Worm (Caenorhabditis elegans) whole organism, L4 larva: ENCODE data around the gene sth-1.
A peak's percentile ranks its signal among the peaks of the same experiment; 100 is the strongest.

Experiments used
- D1046.2 ChIP-seq: fragments of 200-800 bp; sonication (Bioruptor generic); IDR thresholded peaks from 2 replicates; pipeline ENCODE4 v1.3.6; 2022; ENCODE audit warnings: missing genetic modification characterization, missing compliant biosample characterization
- F10B5.3 ChIP-seq: sonication (generic microtip); optimal IDR thresholded peaks from 2 replicates; lab custom pipeline; 2016; ENCODE audit warnings: mild to moderate bottlenecking, missing genetic modification characterization, missing compliant biosample characterization
- F26F4.8 ChIP-seq: fragments of 200-800 bp; sonication (Bioruptor generic); conservative IDR thresholded peaks from 2 replicates; pipeline ENCODE4 v1.3.6; 2022; ENCODE audit warnings: missing genetic modification characterization, missing compliant biosample characterization
- F44E2.7 ChIP-seq: fragments of 200-800 bp; sonication (Bioruptor generic); IDR thresholded peaks from 2 replicates; pipeline ENCODE4 v2.1.2; 2022; ENCODE audit warnings: missing genetic modification characterization, missing compliant biosample characterization
- R02D3.7 ChIP-seq: fragments of 150-350 bp; sonication (generic microtip); optimal IDR thresholded peaks from 3 replicates; lab custom pipeline; 2014; ENCODE audit warnings: missing biosample characterization, missing genetic modification characterization
- T26A8.4 ChIP-seq: fragments of 200-800 bp; sonication (Bioruptor generic); IDR thresholded peaks from 2 replicates; pipeline ENCODE4 v1.3.6; 2022; ENCODE audit warnings: missing genetic modification characterization, missing compliant biosample characterization
- Y105C5A.15 ChIP-seq: fragments of 200-800 bp; sonication (Bioruptor generic); IDR thresholded peaks from 2 replicates; pipeline ENCODE4 v1.3.6; 2022; ENCODE audit warnings: missing genetic modification characterization, missing compliant biosample characterization
- Y75B8A.6 ChIP-seq: fragments of 200-800 bp; sonication (Bioruptor generic); IDR thresholded peaks from 2 replicates; pipeline ENCODE4 v1.3.6; 2022; ENCODE audit warnings: missing genetic modification reagents, missing genetic modification characterization, missing compliant biosample characterization
- ZK337.2 ChIP-seq: fragments of 200-800 bp; sonication (Bioruptor generic); IDR thresholded peaks from 2 replicates; pipeline ENCODE4 v1.3.6; 2022; ENCODE audit warnings: missing genetic modification reagents, missing genetic modification characterization, missing compliant biosample characterization
- ZK546.5 ChIP-seq, 2 experiments: sonication (generic microtip); optimal IDR thresholded peaks; 2 replicates each; lab custom pipeline; 2017; ENCODE audit warnings: missing biosample characterization in 2 of 2, missing genetic modification characterization in 2 of 2
- aha-1 ChIP-seq: fragments of 150-350 bp; peaks from one replicate; lab custom pipeline; 2014; ENCODE audit warnings: missing biosample characterization, missing genetic modification characterization
- attf-4 ChIP-seq: sonication (generic microtip); optimal IDR thresholded peaks from 3 replicates; lab custom pipeline; 2017; ENCODE audit warnings: missing biosample characterization, missing genetic modification characterization
- ceh-20 ChIP-seq: fragments of 200-800 bp; sonication (Bioruptor generic); IDR thresholded peaks from 2 replicates; pipeline ENCODE4 v1.3.6; 2022; ENCODE audit warnings: missing genetic modification reagents, missing genetic modification characterization, missing compliant biosample characterization
- ceh-32 ChIP-seq: sonication (generic microtip); optimal IDR thresholded peaks from 2 replicates; lab custom pipeline; 2016; ENCODE audit warnings: mild to moderate bottlenecking, missing genetic modification characterization, missing compliant biosample characterization; ENCODE audit not compliant: poor library complexity
- ceh-44 ChIP-seq: fragments of 200-800 bp; sonication (Bioruptor generic); IDR thresholded peaks from 2 replicates; pipeline ENCODE4 v1.3.6; 2022; ENCODE audit warnings: missing genetic modification reagents, missing genetic modification characterization, missing compliant biosample characterization
- ceh-62 ChIP-seq: sonication (generic microtip); optimal IDR thresholded peaks from 2 replicates; lab custom pipeline; 2017; ENCODE audit warnings: missing biosample characterization, missing genetic modification characterization
- ces-1 ChIP-seq: fragments of 150-350 bp; sonication (generic microtip); optimal IDR thresholded peaks from 4 replicates; lab custom pipeline; 2014; ENCODE audit warnings: missing biosample characterization, missing genetic modification reagents, missing genetic modification characterization
- cey-2 ChIP-seq: sonication (generic microtip); optimal IDR thresholded peaks from 3 replicates; lab custom pipeline; 2017; ENCODE audit warnings: missing genetic modification characterization, mild to moderate bottlenecking, missing compliant biosample characterization, antibody characterized with exemption, borderline replicate concordance; ENCODE audit not compliant: insufficient read depth
- daf-12 ChIP-seq: fragments of 150-350 bp; optimal IDR thresholded peaks from 2 replicates; lab custom pipeline; 2014; ENCODE audit warnings: missing biosample characterization, missing genetic modification reagents, missing genetic modification characterization
- daf-16 ChIP-seq, 3 experiments: sonication (generic microtip); optimal IDR thresholded peaks; 2 replicates each; lab custom pipeline; 2016 to 2017; ENCODE audit warnings: missing genetic modification characterization in 3 of 3, missing genetic modification reagents in 3 of 3, mild to moderate bottlenecking in 2 of 3, missing compliant biosample characterization in 2 of 3, missing biosample characterization in 1 of 3, moderate library complexity in 1 of 3
- daf-8 ChIP-seq: fragments of 200-800 bp; sonication (Bioruptor generic); IDR thresholded peaks from 2 replicates; pipeline ENCODE4 v1.3.6; 2022; ENCODE audit warnings: missing genetic modification characterization, missing compliant biosample characterization
- dmd-6 ChIP-seq: fragments of 200-800 bp; sonication (Bioruptor generic); IDR thresholded peaks from 2 replicates; pipeline ENCODE4 v1.3.6; 2022; ENCODE audit warnings: missing genetic modification reagents, missing genetic modification characterization, missing compliant biosample characterization
- dve-1 ChIP-seq: sonication (generic microtip); optimal IDR thresholded peaks from 2 replicates; lab custom pipeline; 2017; ENCODE audit warnings: antibody characterized with exemption, mild to moderate bottlenecking, missing genetic modification characterization, missing compliant biosample characterization; ENCODE audit not compliant: insufficient read depth
- fkh-10 ChIP-seq: fragments of 150-350 bp; optimal IDR thresholded peaks from 2 replicates; lab custom pipeline; 2014; ENCODE audit warnings: missing biosample characterization, missing genetic modification reagents, missing genetic modification characterization
- fos-1 ChIP-seq: fragments of 150-350 bp; optimal IDR thresholded peaks from 2 replicates; lab custom pipeline; 2014; ENCODE audit warnings: missing biosample characterization, missing genetic modification characterization
- lin-1 ChIP-seq: fragments of 200-800 bp; sonication (Bioruptor generic); IDR thresholded peaks from 2 replicates; pipeline ENCODE4 v1.3.6; 2022; ENCODE audit warnings: missing genetic modification reagents, missing genetic modification characterization, missing compliant biosample characterization
- lin-13 ChIP-seq: fragments of 150-350 bp; optimal IDR thresholded peaks from 2 replicates; lab custom pipeline; 2014; ENCODE audit warnings: missing biosample characterization, missing genetic modification reagents, missing genetic modification characterization
- lin-29 ChIP-seq: fragments of 200-800 bp; sonication (Bioruptor generic); IDR thresholded peaks from 2 replicates; pipeline ENCODE4 v1.3.6; 2022; ENCODE audit warnings: missing genetic modification reagents, missing genetic modification characterization, missing compliant biosample characterization
- lin-38 ChIP-seq: fragments of 200-800 bp; sonication (Bioruptor generic); IDR thresholded peaks from 2 replicates; pipeline ENCODE4 v1.3.6; 2022; ENCODE audit warnings: missing genetic modification reagents, missing genetic modification characterization, missing compliant biosample characterization
- lir-3 ChIP-seq: sonication (generic microtip); optimal IDR thresholded peaks from 2 replicates; lab custom pipeline; 2016; ENCODE audit warnings: mild to moderate bottlenecking, missing genetic modification characterization, missing compliant biosample characterization
- mdt-29 ChIP-seq: fragments of 200-800 bp; sonication (Bioruptor generic); IDR thresholded peaks from 2 replicates; pipeline ENCODE4 v1.3.6; 2022; ENCODE audit warnings: missing genetic modification reagents, missing genetic modification characterization, missing compliant biosample characterization
- mes-2 ChIP-seq: sonication (generic microtip); optimal IDR thresholded peaks from 2 replicates; lab custom pipeline; 2016; ENCODE audit warnings: missing genotype, mild to moderate bottlenecking, missing genetic modification characterization, missing compliant biosample characterization; ENCODE audit not compliant: poor library complexity, severe bottlenecking
- mxl-2 ChIP-seq: fragments of 200-800 bp; sonication (Bioruptor generic); conservative IDR thresholded peaks from 2 replicates; pipeline ENCODE4 v1.3.6; 2022; ENCODE audit warnings: missing genetic modification reagents, missing genetic modification characterization, missing compliant biosample characterization
- mxl-3 ChIP-seq: fragments of 200-800 bp; sonication (Bioruptor generic); optimal IDR thresholded peaks from 2 replicates; lab custom pipeline; 2018; ENCODE audit warnings: mild to moderate bottlenecking, missing genetic modification characterization, missing compliant biosample characterization
- nhr-10 ChIP-seq: fragments of 150-350 bp; optimal IDR thresholded peaks from 2 replicates; lab custom pipeline; 2014; ENCODE audit warnings: missing biosample characterization, missing genetic modification characterization
- nhr-11 ChIP-seq: fragments of 150-350 bp; optimal IDR thresholded peaks from 2 replicates; lab custom pipeline; 2014; ENCODE audit warnings: missing biosample characterization, missing genetic modification characterization
- nhr-28 ChIP-seq: fragments of 150-350 bp; optimal IDR thresholded peaks from 2 replicates; lab custom pipeline; 2014; ENCODE audit warnings: missing biosample characterization, missing genetic modification characterization
- nhr-41 ChIP-seq: fragments of 200-800 bp; sonication (Bioruptor generic); IDR thresholded peaks from 2 replicates; pipeline ENCODE4 v1.3.6; 2022; ENCODE audit warnings: missing genetic modification reagents, missing genetic modification characterization, missing compliant biosample characterization
- nhr-42 ChIP-seq: fragments of 200-800 bp; sonication (Bioruptor generic); IDR thresholded peaks from 2 replicates; pipeline ENCODE4 v1.3.6; 2022; ENCODE audit warnings: missing genetic modification characterization, missing compliant biosample characterization
- nhr-48 ChIP-seq: sonication (generic microtip); optimal IDR thresholded peaks from 2 replicates; lab custom pipeline; 2016; ENCODE audit warnings: mild to moderate bottlenecking, missing genetic modification characterization, missing compliant biosample characterization
- nhr-76 ChIP-seq: fragments of 150-350 bp; optimal IDR thresholded peaks from 2 replicates; lab custom pipeline; 2014; ENCODE audit warnings: missing biosample characterization, missing genetic modification characterization
- nhr-77 ChIP-seq: fragments of 150-350 bp; optimal IDR thresholded peaks from 2 replicates; lab custom pipeline; 2014; ENCODE audit warnings: missing biosample characterization, missing genetic modification characterization
- pqm-1 ChIP-seq: sonication (generic microtip); optimal IDR thresholded peaks from 2 replicates; lab custom pipeline; 2017; ENCODE audit warnings: missing biosample characterization, missing genetic modification characterization
- sdz-12 ChIP-seq: fragments of 200-800 bp; sonication (Bioruptor generic); optimal IDR thresholded peaks from 2 replicates; lab custom pipeline; 2018; ENCODE audit warnings: mild to moderate bottlenecking, missing genetic modification characterization, missing compliant biosample characterization
- set-16 ChIP-seq: fragments of 200-800 bp; sonication (Bioruptor generic); IDR thresholded peaks from 2 replicates; pipeline ENCODE4 v1.3.6; 2022; ENCODE audit warnings: missing genetic modification reagents, missing genetic modification characterization, missing compliant biosample characterization
- skn-1 ChIP-seq: fragments of 150-350 bp; optimal IDR thresholded peaks from 2 replicates; lab custom pipeline; 2014; ENCODE audit warnings: missing biosample characterization, missing genetic modification characterization
- snpc-1.2 ChIP-seq: fragments of 200-800 bp; sonication (Bioruptor generic); IDR thresholded peaks from 2 replicates; pipeline ENCODE4 v1.3.6; 2022; ENCODE audit warnings: missing genetic modification reagents, missing genetic modification characterization, missing compliant biosample characterization
- spr-3 ChIP-seq: fragments of 200-800 bp; sonication (Bioruptor generic); optimal IDR thresholded peaks from 2 replicates; lab custom pipeline; 2018; ENCODE audit warnings: mild to moderate bottlenecking, missing genetic modification characterization, missing compliant biosample characterization
- tra-1 ChIP-seq: fragments of 200-800 bp; sonication (Bioruptor generic); IDR thresholded peaks from 2 replicates; pipeline ENCODE4 v1.3.6; 2022; ENCODE audit warnings: missing genetic modification reagents, missing genetic modification characterization, missing compliant biosample characterization
- unc-62 ChIP-seq, 3 experiments: fragments of 150-350 bp in 1 of 3; sonication (generic microtip); optimal IDR thresholded peaks in 2 of 3; peaks in 1 of 3; 1 replicate in 1 of 3; 2 replicates in 2 of 3; lab custom pipeline; 2014 to 2017; ENCODE audit warnings: missing biosample characterization in 3 of 3, missing genetic modification characterization in 3 of 3, missing genetic modification reagents in 3 of 3, missing genotype in 1 of 3

Gene sth-1

DNA sequence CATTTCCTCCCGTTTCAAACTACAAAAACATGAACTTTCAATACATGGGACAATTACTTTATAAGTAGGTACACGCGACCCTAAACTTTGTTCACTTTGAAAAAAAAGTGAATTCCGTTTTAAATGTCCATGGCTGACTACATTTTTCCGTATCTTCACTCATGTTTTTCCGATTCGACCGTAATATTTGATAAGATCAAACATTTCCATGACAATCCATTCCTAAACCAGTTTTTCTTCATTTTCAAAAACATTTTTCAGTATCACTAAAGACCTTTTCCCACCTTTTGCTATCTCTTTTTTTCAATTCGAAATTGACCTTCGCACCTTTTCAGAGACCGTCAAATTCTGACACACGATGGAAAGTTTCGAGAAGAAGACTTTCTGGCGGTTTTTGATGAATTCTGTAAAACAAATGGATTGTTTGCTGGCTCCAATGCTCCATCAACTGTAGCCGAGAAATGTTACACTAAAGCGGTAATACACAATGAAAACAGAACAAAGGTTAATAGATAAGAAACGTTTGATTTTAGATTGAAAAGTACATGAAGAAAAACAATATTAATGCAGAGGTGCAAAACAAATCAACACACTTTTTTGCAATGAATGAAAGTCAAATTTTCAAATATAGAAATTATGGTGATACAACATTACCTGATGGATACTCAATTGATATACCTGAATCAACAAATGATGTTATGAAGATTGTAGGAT is 24.4 kb upstream of the sth-1 start:
- TF ChIP-seq mdt-29 (GFP tag; lab: Robert Waterston, UW) (no peak), D1046.2 (GFP tag; lab: Robert Waterston, UW) (no peak), aha-1 (tag; lab: Kevin White, UChicago) (no peak), unc-62 (GFP tag; optimal IDR thresholded peaks at IDR 0.05 in 1 of 2; lab: Kevin White, UChicago) (no peak), unc-62 (tag; optimal IDR thresholded peaks at IDR 0.05; lab: Kevin White, UChicago) (no peak), nhr-11 (tag; lab: Kevin White, UChicago) (no peak), F44E2.7 (no peak), Y75B8A.6 (GFP tag; lab: Robert Waterston, UW) (0 out of 2 replicates have a peak, but pooled peaks have one; percentile 26), dve-1 (tag; lab: Kevin White, UChicago) (no peak), nhr-28 (tag; lab: Kevin White, UChicago) (peak; percentile 60), nhr-76 (peak; percentile 3), mxl-2 (GFP tag; lab: Robert Waterston, UW) (no peak), pqm-1 (tag; lab: Kevin White, UChicago) (peak; percentile 5), ceh-32 (tag; lab: Kevin White, UChicago) (no peak), fos-1 (tag; lab: Kevin White, UChicago) (no peak), nhr-77 (tag; lab: Kevin White, UChicago) (no peak), lin-38 (GFP tag; lab: Robert Waterston, UW) (no peak), ZK546.5 (tag; optimal IDR thresholded peaks at IDR 0.05; lab: Kevin White, UChicago) (no peak), ZK337.2 (no peak), nhr-42 (GFP tag; lab: Robert Waterston, UW) (no peak), skn-1 (tag; lab: Kevin White, UChicago) (no peak), ceh-44 (GFP tag; lab: Robert Waterston, UW) (no peak), daf-12 (no peak), set-16 (no peak), dmd-6 (GFP tag; lab: Robert Waterston, UW) (peak; percentile 39), ces-1 (GFP tag; lab: Kevin White, UChicago) (no peak), T26A8.4 (no peak), lin-13 (GFP tag; lab: Kevin White, UChicago) (no peak), tra-1 (GFP tag; lab: Robert Waterston, UW) (no peak), lin-29 (GFP tag; lab: Robert Waterston, UW) (no peak), ceh-62 (tag; lab: Kevin White, UChicago) (no peak), mxl-3 (GFP tag; lab: Kevin White, UChicago) (no peak), mes-2 (tag; lab: Kevin White, UChicago) (no peak), R02D3.7 (tag; lab: Kevin White, UChicago) (no peak), fkh-10 (GFP tag; lab: Kevin White, UChicago) (no peak), F10B5.3 (no peak), attf-4 (tag; lab: Kevin White, UChicago) (no peak), F26F4.8 (GFP tag; lab: Robert Waterston, UW) (no peak), Y105C5A.15 (GFP tag; lab: Robert Waterston, UW) (no peak), nhr-41 (GFP tag; lab: Robert Waterston, UW) (no peak), lin-1 (no peak), sdz-12 (GFP tag; lab: Kevin White, UChicago) (no peak), snpc-1.2 (GFP tag; lab: Robert Waterston, UW) (no peak), lir-3 (tag; lab: Kevin White, UChicago) (no peak), spr-3 (GFP tag; lab: Kevin White, UChicago) (no peak), daf-16 (GFP tag; optimal IDR thresholded peaks at IDR 0.05; lab: Kevin White, UChicago) (no peak), daf-16 (tag; optimal IDR thresholded peaks at IDR 0.05; lab: Kevin White, UChicago) (peak; percentile 73), nhr-48 (tag; lab: Kevin White, UChicago) (peak; percentile 18), daf-8 (GFP tag; lab: Robert Waterston, UW) (no peak), cey-2 (tag; lab: Kevin White, UChicago) (no peak), nhr-10 (tag; lab: Kevin White, UChicago) (no peak), ceh-20 (GFP tag; lab: Robert Waterston, UW) (no peak)
